Worm (Caenorhabditis elegans): ENCODE results near the gene sru-23.

ce11 chrV:15924307-15924706 lies 48.1 kb downstream of the sru-23 start, which contains the start of gene nhr-108:
- TF ChIP-seq tbx-2 (tag; optimal IDR thresholded peaks at IDR 0.05) (no peak), pqm-1 (tag; optimal IDR thresholded peaks at IDR 0.05) (no peak), sdc-2 (tag; optimal IDR thresholded peaks at IDR 0.05) (no peak), pat-9 (tag; optimal IDR thresholded peaks at IDR 0.05) (no peak), nhr-11 (tag; optimal IDR thresholded peaks at IDR 0.05) (no peak), madf-2 (tag; optimal IDR thresholded peaks at IDR 0.05) (no peak), pros-1 (tag; optimal IDR thresholded peaks at IDR 0.05) (no peak), pha-4 (tag; optimal IDR thresholded peaks at IDR 0.05) (no peak), tbx-7 (tag; optimal IDR thresholded peaks at IDR 0.05) (no peak), hlh-30 (tag; optimal IDR thresholded peaks at IDR 0.05; ENCODE audit: insufficient read depth) (no peak), nhr-232 (tag; optimal IDR thresholded peaks at IDR 0.05) (no peak), eyg-1 (tag; optimal IDR thresholded peaks at IDR 0.05) (no peak), che-1 (tag; optimal IDR thresholded peaks at IDR 0.05) (no peak), syd-9 (tag; optimal IDR thresholded peaks at IDR 0.05) (no peak)

All from whole organism, late embryonic.